Worm (Caenorhabditis elegans): Measurements from ENCODE around the gene Y110A2AL.5.

Y110A2AL.5 gene

DNA sequence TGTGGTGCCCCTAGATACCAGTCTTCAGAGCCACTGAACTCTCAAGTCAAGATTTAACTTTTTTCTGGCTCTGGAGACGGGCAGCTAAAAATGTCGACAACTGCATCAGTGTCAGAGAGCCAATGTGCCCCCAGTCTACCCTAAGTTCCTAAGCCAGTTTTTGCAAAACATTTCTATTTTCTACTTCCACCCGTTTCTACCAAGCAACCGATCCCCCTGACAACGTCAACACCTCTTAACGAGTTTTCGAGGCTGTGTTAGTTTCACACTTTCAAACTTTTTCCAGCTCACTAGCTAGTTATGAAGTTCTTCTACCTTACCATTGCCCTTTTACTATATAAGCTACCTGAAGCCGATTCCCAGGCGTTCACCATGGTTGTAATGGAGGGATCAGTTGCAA, at the start of gene Y110A2AL.5:
Y110A2AL.5 (plus strand) TSS at position 301 of the 400 bp plus-strand sequence.
- TF ChIP-seq ham-2 (GFP tag; optimal IDR thresholded peaks at IDR 0.05) (no peak), ceh-83 (GFP tag; optimal IDR thresholded peaks at IDR 0.05) (no peak), ceh-39 (tag; optimal IDR thresholded peaks at IDR 0.05) (no peak), nhr-2 (tag; optimal IDR thresholded peaks at IDR 0.05) (no peak), zip-8 (tag; optimal IDR thresholded peaks at IDR 0.05) (no peak), drap-1 (GFP tag; optimal IDR thresholded peaks at IDR 0.05) (no peak), sptf-1 (tag; optimal IDR thresholded peaks at IDR 0.05) (no peak), elt-3 (tag; optimal IDR thresholded peaks at IDR 0.05) (no peak)

- TF ChIP-seq sem-2 (GFP tag; optimal IDR thresholded peaks at IDR 0.05): no peak
- TF ChIP-seq bed-3 (GFP tag; optimal IDR thresholded peaks at IDR 0.05): no peak
- no peak for TF ChIP-seq nhr-2 (tag; optimal IDR thresholded peaks at IDR 0.05)
- no peak for TF ChIP-seq zip-8 (tag; optimal IDR thresholded peaks at IDR 0.05)
- no peak for TF ChIP-seq lin-13 (tag; optimal IDR thresholded peaks at IDR 0.05)
- TF ChIP-seq nhr-12 (tag; optimal IDR thresholded peaks at IDR 0.05): no peak
- TF ChIP-seq snpc-4 (tag; optimal IDR thresholded peaks at IDR 0.05): no peak
These were observed 49.3 kb upstream of the Y110A2AL.5 start for ce11 chrII:2815017-2815416.

ce11 chrII:2815444-2815843, 48.9 kb upstream of the Y110A2AL.5 start, which contains the start of gene K12H6.2:
Gene K12H6.2, minus strand, starts transcription at chrII:2815544.
- no peak for TF ChIP-seq ceh-39 (tag; optimal IDR thresholded peaks at IDR 0.05)
- peak; percentile 46 for TF ChIP-seq zip-8 (tag; optimal IDR thresholded peaks at IDR 0.05)
- no peak for TF ChIP-seq M03D4.4 (tag; optimal IDR thresholded peaks at IDR 0.05)
- no peak for TF ChIP-seq lin-32 (GFP tag; optimal IDR thresholded peaks at IDR 0.05)

DNA sequence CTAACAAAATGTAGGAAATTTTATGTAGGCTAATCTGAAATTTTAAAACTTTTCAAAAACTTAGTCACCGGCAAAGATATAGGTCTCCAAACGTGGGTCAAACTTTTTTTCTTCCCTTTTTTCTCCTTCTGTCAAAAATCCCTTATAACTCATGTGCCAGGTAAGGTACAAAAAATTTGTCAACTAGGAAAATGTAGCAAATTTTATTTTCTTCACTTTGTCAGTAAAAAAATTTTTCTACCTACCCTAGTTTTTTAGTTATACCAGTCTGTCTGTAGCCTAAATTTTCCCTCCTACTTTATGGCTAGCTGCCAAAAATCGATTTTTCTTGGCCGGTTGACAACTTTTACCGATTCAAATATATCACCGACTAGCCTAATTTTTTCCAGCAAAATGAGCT, 47.7 kb upstream of the Y110A2AL.5 start, which contains the start of gene set-13:
set-13 (plus strand) TSS at position 301 of the 400 bp plus-strand sequence.
- TF ChIP-seq ceh-43 (GFP tag; optimal IDR thresholded peaks at IDR 0.05) (no peak), drap-1 (GFP tag; optimal IDR thresholded peaks at IDR 0.05) (no peak), elt-1 (tag; optimal IDR thresholded peaks at IDR 0.05; ENCODE audit: borderline replicate concordance, insufficient read depth) (no peak), mep-1 (tag; optimal IDR thresholded peaks at IDR 0.05) (no peak), blmp-1 (tag; optimal IDR thresholded peaks at IDR 0.05) (no peak), pha-4 (tag; optimal IDR thresholded peaks at IDR 0.05) (no peak), ceh-83 (GFP tag; optimal IDR thresholded peaks at IDR 0.05) (no peak), zip-8 (tag; optimal IDR thresholded peaks at IDR 0.05) (no peak)

- TF ChIP-seq unc-39 (tag; optimal IDR thresholded peaks at IDR 0.05) (no peak), ceh-39 (tag; optimal IDR thresholded peaks at IDR 0.05) (no peak), elt-1 (tag; optimal IDR thresholded peaks at IDR 0.05; ENCODE audit: borderline replicate concordance, insufficient read depth) (no peak), ces-1 (GFP tag; optimal IDR thresholded peaks at IDR 0.05) (no peak), elt-3 (tag; optimal IDR thresholded peaks at IDR 0.05) (no peak), sptf-1 (tag; optimal IDR thresholded peaks at IDR 0.05) (no peak), bed-3 (GFP tag; optimal IDR thresholded peaks at IDR 0.05) (no peak), lin-13 (tag; optimal IDR thresholded peaks at IDR 0.05) (no peak), nhr-237 (tag; optimal IDR thresholded peaks at IDR 0.05) (no peak), flh-1 (GFP tag; optimal IDR thresholded peaks at IDR 0.05) (no peak), mep-1 (tag; optimal IDR thresholded peaks at IDR 0.05) (no peak), hlh-1 (tag; optimal IDR thresholded peaks at IDR 0.05) (no peak), nhr-28 (tag; optimal IDR thresholded peaks at IDR 0.05) (no peak), unc-120 (tag; optimal IDR thresholded peaks at IDR 0.05; ENCODE audit: poor library complexity, severe bottlenecking) (no peak)
These were observed 41.9 kb upstream of the Y110A2AL.5 start, which contains the start of the genes fut-4 and K12H6.10 for ce11 chrII:2822435-2822920. Gene fut-4, minus strand, starts transcription at chrII:2822535. Gene K12H6.10, plus strand, starts transcription at chrII:2822870.

- TF ChIP-seq bed-3 (GFP tag; optimal IDR thresholded peaks at IDR 0.05) (no peak), M03D4.4 (tag; optimal IDR thresholded peaks at IDR 0.05) (no peak), ztf-11 (tag; optimal IDR thresholded peaks at IDR 0.05) (no peak), sptf-1 (tag; optimal IDR thresholded peaks at IDR 0.05) (no peak), nhr-28 (tag; optimal IDR thresholded peaks at IDR 0.05) (no peak), lin-13 (tag; optimal IDR thresholded peaks at IDR 0.05) (no peak), unc-120 (tag; optimal IDR thresholded peaks at IDR 0.05; ENCODE audit: poor library complexity, severe bottlenecking) (no peak), pha-4 (tag; optimal IDR thresholded peaks at IDR 0.05) (no peak), ceh-83 (GFP tag; optimal IDR thresholded peaks at IDR 0.05) (no peak), unc-62 (GFP tag; optimal IDR thresholded peaks at IDR 0.05) (no peak), drap-1 (GFP tag; optimal IDR thresholded peaks at IDR 0.05) (no peak), tbx-8 (GFP tag; optimal IDR thresholded peaks at IDR 0.05) (no peak), ham-2 (GFP tag; optimal IDR thresholded peaks at IDR 0.05) (no peak), mep-1 (tag; optimal IDR thresholded peaks at IDR 0.05) (no peak), mls-2 (tag; optimal IDR thresholded peaks at IDR 0.05) (no peak), cnd-1 (tag; optimal IDR thresholded peaks at IDR 0.05) (no peak), unc-39 (tag; optimal IDR thresholded peaks at IDR 0.05) (no peak), lsy-2 (tag; optimal IDR thresholded peaks at IDR 0.05) (no peak), nhr-12 (tag; optimal IDR thresholded peaks at IDR 0.05) (no peak)
These were observed 40.2 kb upstream of the Y110A2AL.5 start, which contains the start of the genes K12H6.4 and K12H6.9 for ce11 chrII:2824169-2824568. Gene K12H6.4, minus strand, starts transcription at chrII:2824269. Gene K12H6.9, plus strand, starts transcription at chrII:2824404.
